Worm (Caenorhabditis elegans): ENCODE measurements around the gene lin-1.
"Not testable (repeated sequence)": the region's sequence is repeated elsewhere in the genome, so short reads cannot be mapped to it uniquely, and the experiment has no call there.

- TF ChIP-seq tbx-2, ref-2, unc-42, ceh-9, odd-2 (tag; optimal IDR thresholded peaks at IDR 0.05): not testable (repeated sequence)
These were observed 54.5 kb downstream of the lin-1 start, which contains the start of gene M70.1 for ce11 chrIV:2245565-2245964.

All from whole organism, late embryonic.